Fruit fly (Drosophila melanogaster) whole organism, embryonic: ENCODE results near the gene ZnT77C.

Source experiments
- Abd-B ChIP-seq: fragments of 200-800 bp; sonication (Bioruptor generic); optimal IDR thresholded peaks from 2 replicates; lab custom pipeline; 2018; ENCODE audit warnings: missing biosample characterization, mild to moderate bottlenecking, missing genetic modification characterization, moderate library complexity
- BtbVII ChIP-seq: fragments of 200-800 bp; sonication (Bioruptor generic); optimal IDR thresholded peaks from 3 replicates; lab custom pipeline; 2017; ENCODE audit warnings: missing biosample characterization, mild to moderate bottlenecking, missing genetic modification characterization
- CG10274 ChIP-seq: fragments of 200-800 bp; sonication (Bioruptor generic); optimal IDR thresholded peaks from 3 replicates; lab custom pipeline; 2017; ENCODE audit warnings: missing biosample characterization, mild to moderate bottlenecking, missing genetic modification characterization
- CG10321 ChIP-seq: fragments of 200-800 bp; sonication (Bioruptor generic); IDR thresholded peaks from 2 replicates; pipeline ENCODE4 v1.3.6; 2022; ENCODE audit warnings: missing biosample characterization, missing genetic modification characterization
- CG10366 ChIP-seq: fragments of 200-800 bp; sonication (Bioruptor generic); IDR thresholded peaks from 2 replicates; pipeline ENCODE4 v1.3.6; 2022; ENCODE audit warnings: missing biosample characterization, missing genetic modification characterization
- CG10462 ChIP-seq: fragments of 200-800 bp; sonication (Bioruptor generic); optimal IDR thresholded peaks from 2 replicates; lab custom pipeline; 2016; ENCODE audit warnings: missing biosample characterization, missing genetic modification characterization
- CG11247 ChIP-seq: fragments of 200-800 bp; sonication (Bioruptor generic); IDR thresholded peaks from 2 replicates; pipeline ENCODE4 v1.3.6; 2022; ENCODE audit warnings: missing biosample characterization, missing genetic modification characterization
- CG11695 ChIP-seq: fragments of 200-800 bp; sonication (Bioruptor generic); IDR thresholded peaks from 3 replicates; pipeline ENCODE4 v1.3.6; 2022; ENCODE audit warnings: missing biosample characterization, missing genetic modification characterization
- CG12236 ChIP-seq: fragments of 200-800 bp; sonication (Bioruptor generic); optimal IDR thresholded peaks from 2 replicates; lab custom pipeline; 2016; ENCODE audit warnings: missing biosample characterization, missing genetic modification characterization
- CG12769 ChIP-seq: fragments of 200-800 bp; sonication (Bioruptor generic); optimal IDR thresholded peaks from 2 replicates; lab custom pipeline; 2019; ENCODE audit warnings: missing biosample characterization, mild to moderate bottlenecking, missing genetic modification characterization, moderate library complexity
- CG13894 ChIP-seq: fragments of 200-800 bp; sonication (Bioruptor generic); optimal IDR thresholded peaks from 3 replicates; lab custom pipeline; 2018; ENCODE audit warnings: missing biosample characterization, mild to moderate bottlenecking, missing genetic modification characterization, moderate library complexity
- CG17385 ChIP-seq: fragments of 200-800 bp; sonication (Bioruptor generic); optimal IDR thresholded peaks from 3 replicates; lab custom pipeline; 2018; ENCODE audit warnings: missing biosample characterization, mild to moderate bottlenecking, missing genetic modification characterization
- CG17612 ChIP-seq: fragments of 200-800 bp; sonication (Bioruptor generic); IDR thresholded peaks from 2 replicates; pipeline ENCODE4 v1.3.6; 2022; ENCODE audit warnings: missing biosample characterization, missing genetic modification characterization
- CG18011 ChIP-seq: fragments of 200-800 bp; sonication (Bioruptor generic); optimal IDR thresholded peaks from 2 replicates; lab custom pipeline; 2017; ENCODE audit warnings: missing biosample characterization, missing genetic modification characterization, mild to moderate bottlenecking, moderate library complexity, missing genotype
- CG18599 ChIP-seq: fragments of 200-800 bp; sonication (Bioruptor generic); optimal IDR thresholded peaks from 3 replicates; lab custom pipeline; 2017; ENCODE audit warnings: missing biosample characterization, missing genetic modification characterization, mild to moderate bottlenecking, moderate library complexity, missing genetic modification reagents
- CG2116 ChIP-seq: fragments of 200-800 bp; sonication (Bioruptor generic); optimal IDR thresholded peaks from 3 replicates; lab custom pipeline; 2018; ENCODE audit warnings: missing biosample characterization, mild to moderate bottlenecking, missing genetic modification characterization
- CG2129 ChIP-seq: fragments of 200-800 bp; sonication (Bioruptor generic); IDR thresholded peaks from 2 replicates; pipeline ENCODE4 v1.3.6; 2022; ENCODE audit warnings: missing biosample characterization, missing genetic modification characterization; ENCODE audit not compliant: partially characterized antibody
- CG3995 ChIP-seq: fragments of 200-800 bp; sonication (Bioruptor generic); optimal IDR thresholded peaks from 3 replicates; lab custom pipeline; 2016; ENCODE audit warnings: missing biosample characterization, missing genetic modification characterization
- CG4282 ChIP-seq: fragments of 200-800 bp; sonication (Bioruptor generic); optimal IDR thresholded peaks from 2 replicates; lab custom pipeline; 2016; ENCODE audit warnings: missing biosample characterization, missing genetic modification characterization
- CG8478 ChIP-seq: fragments of >200 bp; optimal IDR thresholded peaks from 2 replicates; lab custom pipeline; 2018
- CG8944 ChIP-seq: fragments of 200-800 bp; sonication (Bioruptor generic); optimal IDR thresholded peaks from 3 replicates; lab custom pipeline; 2016; ENCODE audit warnings: missing biosample characterization, missing genetic modification characterization
- CG9609 ChIP-seq: fragments of 200-800 bp; sonication (Bioruptor generic); optimal IDR thresholded peaks from 3 replicates; lab custom pipeline; 2016; ENCODE audit warnings: missing biosample characterization, missing genetic modification characterization
- Chrac-16 ChIP-seq: fragments of 200-800 bp; sonication (Bioruptor generic); optimal IDR thresholded peaks from 3 replicates; lab custom pipeline; 2016; ENCODE audit warnings: missing biosample characterization, missing genetic modification characterization
- D19A ChIP-seq: fragments of 200-800 bp; optimal IDR thresholded peaks from 3 replicates; lab custom pipeline; 2019; ENCODE audit warnings: missing biosample characterization, mild to moderate bottlenecking, missing genetic modification characterization, moderate library complexity
- Doc2 ChIP-seq: fragments of 200-800 bp; sonication (Bioruptor generic); IDR thresholded peaks from 2 replicates; pipeline ENCODE4 v1.3.6; 2022; ENCODE audit warnings: missing biosample characterization, missing genetic modification characterization
- ERR ChIP-seq: fragments of 200-800 bp; sonication (Bioruptor generic); optimal IDR thresholded peaks from 2 replicates; lab custom pipeline; 2016; ENCODE audit warnings: missing biosample characterization, missing genetic modification characterization
- HLH3B ChIP-seq: fragments of 200-800 bp; sonication (Bioruptor generic); IDR thresholded peaks from 2 replicates; pipeline ENCODE4 v1.3.6; 2022; ENCODE audit warnings: missing biosample characterization, missing genetic modification characterization
- Hey ChIP-seq: fragments of 200-800 bp; sonication (Bioruptor generic); optimal IDR thresholded peaks from 3 replicates; lab custom pipeline; 2018; ENCODE audit warnings: missing biosample characterization, mild to moderate bottlenecking, missing genetic modification characterization
- Meics ChIP-seq: fragments of 200-800 bp; sonication (Bioruptor generic); optimal IDR thresholded peaks from 2 replicates; lab custom pipeline; 2017; ENCODE audit warnings: missing biosample characterization, mild to moderate bottlenecking, missing genetic modification characterization
- Mes4 ChIP-seq: fragments of 200-800 bp; sonication (Bioruptor generic); optimal IDR thresholded peaks from 2 replicates; lab custom pipeline; 2016; ENCODE audit warnings: missing biosample characterization, missing genetic modification characterization
- PHDP ChIP-seq: fragments of 200-800 bp; sonication (Bioruptor generic); optimal IDR thresholded peaks from 3 replicates; lab custom pipeline; 2018; ENCODE audit warnings: missing biosample characterization, mild to moderate bottlenecking, missing genetic modification characterization, moderate library complexity
- Scr ChIP-seq: fragments of 200-800 bp; sonication (Bioruptor generic); IDR thresholded peaks from 2 replicates; pipeline ENCODE4 v1.3.6; 2022; ENCODE audit warnings: missing biosample characterization, missing genetic modification characterization; ENCODE audit not compliant: partially characterized antibody
- Sox102F ChIP-seq: fragments of 200-800 bp; sonication (Bioruptor generic); optimal IDR thresholded peaks from 2 replicates; lab custom pipeline; 2018; ENCODE audit warnings: missing biosample characterization, mild to moderate bottlenecking, missing genetic modification characterization, moderate library complexity
- Sry-δ ChIP-seq: fragments of 200-800 bp; sonication (Bioruptor generic); optimal IDR thresholded peaks from 2 replicates; lab custom pipeline; 2016; ENCODE audit warnings: missing biosample characterization, missing genetic modification characterization
- Xbp1 ChIP-seq: fragments of 200-800 bp; sonication (Bioruptor generic); optimal IDR thresholded peaks from 3 replicates; lab custom pipeline; 2016; ENCODE audit warnings: missing biosample characterization, mild to moderate bottlenecking, missing genetic modification characterization
- bbx ChIP-seq: fragments of 200-800 bp; sonication (Bioruptor generic); IDR thresholded peaks from 2 replicates; pipeline ENCODE4 v1.3.6; 2022; ENCODE audit warnings: missing biosample characterization, missing genetic modification characterization; ENCODE audit not compliant: partially characterized antibody
- bsh ChIP-seq, 2 experiments: fragments of 200-800 bp; sonication (Bioruptor generic); optimal IDR thresholded peaks; 2 replicates each; lab custom pipeline; 2017 to 2018; ENCODE audit warnings: mild to moderate bottlenecking in 2 of 2, missing biosample characterization in 2 of 2, missing genetic modification characterization in 2 of 2, moderate library complexity in 1 of 2
- cg ChIP-seq: fragments of 200-800 bp; sonication (Bioruptor generic); optimal IDR thresholded peaks from 3 replicates; lab custom pipeline; 2019; ENCODE audit warnings: missing biosample characterization, mild to moderate bottlenecking, missing genetic modification characterization, moderate library complexity
- danr ChIP-seq: fragments of 200-800 bp; sonication (Bioruptor generic); IDR thresholded peaks from 2 replicates; pipeline ENCODE4 v1.3.6; 2022; ENCODE audit warnings: missing biosample characterization, missing genetic modification characterization
- dpn ChIP-seq, 2 experiments: fragments of 200-800 bp; sonication (Bioruptor generic); optimal IDR thresholded peaks; 3 replicates each; lab custom pipeline; 2016; ENCODE audit warnings: missing biosample characterization in 2 of 2, missing genetic modification characterization in 2 of 2
- gt ChIP-seq: fragments of 200-800 bp; sonication (Bioruptor generic); IDR thresholded peaks from 2 replicates; pipeline ENCODE4 v1.3.6; 2022; ENCODE audit warnings: missing biosample characterization, missing genetic modification characterization
- odd ChIP-seq: fragments of 200-800 bp; sonication (Bioruptor generic); optimal IDR thresholded peaks from 2 replicates; lab custom pipeline; 2017; ENCODE audit warnings: missing biosample characterization, mild to moderate bottlenecking, missing genetic modification characterization
- pros ChIP-seq: fragments of 200-800 bp; sonication (Bioruptor generic); optimal IDR thresholded peaks from 3 replicates; lab custom pipeline; 2019; ENCODE audit warnings: missing biosample characterization, mild to moderate bottlenecking, missing genetic modification characterization, moderate library complexity
- sc ChIP-seq, 3 experiments: fragments of >200 bp in 2 of 3; fragments of 200-800 bp in 1 of 3; sonication (Bioruptor generic) in 1 of 3; optimal IDR thresholded peaks; 2 replicates in 2 of 3; 3 replicates in 1 of 3; lab custom pipeline; 2017; ENCODE audit warnings: mild to moderate bottlenecking in 1 of 3, missing biosample characterization in 1 of 3, missing genetic modification characterization in 1 of 3, missing genetic modification reagents in 1 of 3
- stwl ChIP-seq: fragments of 200-800 bp; sonication (Bioruptor generic); optimal IDR thresholded peaks from 3 replicates; lab custom pipeline; 2018; ENCODE audit warnings: missing biosample characterization, mild to moderate bottlenecking, missing genetic modification characterization, moderate library complexity
- tx ChIP-seq: fragments of 200-800 bp; sonication (Bioruptor generic); optimal IDR thresholded peaks from 2 replicates; lab custom pipeline; 2016; ENCODE audit warnings: missing biosample characterization, missing genetic modification characterization
- unpg ChIP-seq: fragments of 200-800 bp; sonication (Bioruptor generic); optimal IDR thresholded peaks from 3 replicates; lab custom pipeline; 2018; ENCODE audit warnings: missing biosample characterization, mild to moderate bottlenecking, missing genetic modification characterization, moderate library complexity
- usp ChIP-seq: fragments of >200 bp; optimal IDR thresholded peaks from 2 replicates; lab custom pipeline; 2017; ENCODE audit warnings: missing biosample characterization, missing genetic modification characterization

ZnT77C gene

DNA sequence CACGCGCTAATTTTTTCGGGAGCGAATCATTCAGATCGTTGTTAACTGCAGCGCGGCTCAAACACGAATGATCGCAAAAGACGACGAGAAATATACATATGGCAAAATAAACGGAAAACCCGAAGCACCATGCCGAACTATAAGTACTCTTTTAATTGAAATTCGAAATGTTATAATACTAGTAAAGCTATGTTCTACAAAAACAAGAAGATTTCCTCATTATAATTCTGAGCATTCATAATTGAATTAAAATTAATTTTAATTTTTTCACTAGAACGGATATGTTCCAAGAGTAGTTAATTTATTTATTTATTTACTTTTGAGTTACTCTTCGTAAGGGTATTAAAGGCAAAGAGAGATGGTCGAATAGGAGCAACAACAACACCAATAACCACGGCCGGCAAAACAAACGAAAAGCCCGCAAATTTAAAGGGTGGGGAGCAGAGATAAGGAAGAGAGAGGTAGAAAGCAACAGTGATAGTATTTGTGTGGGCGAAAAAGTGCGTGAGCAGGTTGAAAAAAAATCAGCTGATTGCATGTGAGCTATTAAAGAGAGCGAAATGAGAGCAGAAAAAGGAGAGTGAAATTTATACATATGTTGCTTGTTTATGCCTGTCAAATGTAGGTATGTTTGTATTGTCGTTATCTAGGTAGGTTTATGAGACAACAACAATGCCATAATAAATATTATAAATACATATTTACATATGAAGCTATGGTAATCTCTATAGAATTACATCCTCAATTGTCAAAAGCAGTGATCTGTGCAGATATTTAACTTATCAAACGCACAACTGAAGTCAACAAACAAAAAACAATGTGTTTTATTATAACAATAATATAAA lies 1.1 kb downstream of the ZnT77C start:
- TF ChIP-seq unpg = peak; percentile 83
- peak; percentile 46 for TF ChIP-seq Abd-B
- peak; percentile 32 to 57 for TF ChIP-seq bsh (GFP tag; optimal IDR thresholded peaks at IDR 0.05; lab: Kevin White, UChicago)
- TF ChIP-seq pros = no peak
- TF ChIP-seq CG2116 (GFP tag; lab: Kevin White, UChicago) = peak; percentile 15
- peak; percentile 70 for TF ChIP-seq Chrac-16 (GFP tag; lab: Kevin White, UChicago)
- peak; percentile 13 for TF ChIP-seq CG8944 (GFP tag; lab: Kevin White, UChicago)
- no peak for TF ChIP-seq CG4282
- TF ChIP-seq bbx (GFP tag; lab: Robert Waterston, UW) = no peak
- TF ChIP-seq cg = peak; percentile 29
- TF ChIP-seq gt = no peak
- peak; percentile 10 for TF ChIP-seq CG18011
- TF ChIP-seq Sox102F (GFP tag; lab: Kevin White, UChicago) = peak; percentile 83
- no peak for TF ChIP-seq CG10462 (GFP tag; lab: Kevin White, UChicago)
- peak; percentile 68; the same call in 1 of the 2 replicates for TF ChIP-seq danr
- peak; percentile 84 for TF ChIP-seq CG18599 (GFP tag; lab: Kevin White, UChicago)
- no peak for TF ChIP-seq CG12236 (GFP tag; lab: Kevin White, UChicago)
- TF ChIP-seq sc (optimal IDR thresholded peaks at IDR 0.05; lab: Kevin White, UChicago) = no peak
- TF ChIP-seq sc (GFP tag; optimal IDR thresholded peaks at IDR 0.05; lab: Kevin White, UChicago) = no peak
- TF ChIP-seq CG17385 = peak; percentile 75
- peak; percentile 43 for TF ChIP-seq CG10274 (GFP tag; lab: Kevin White, UChicago)
- TF ChIP-seq tx = no peak
- TF ChIP-seq CG2129 (GFP tag; lab: Robert Waterston, UW) = no peak
- peak; percentile 2 to 58 for TF ChIP-seq dpn (GFP tag; optimal IDR thresholded peaks at IDR 0.05; lab: Kevin White, UChicago)
- no peak; the same call in 1 of the 2 replicates for TF ChIP-seq CG11247 (GFP tag; lab: Robert Waterston, UW)
- peak; percentile 80 for TF ChIP-seq Meics
- TF ChIP-seq HLH3B = peak; percentile 81
- TF ChIP-seq Mes4 (GFP tag; lab: Kevin White, UChicago) = no peak
- TF ChIP-seq odd = peak; percentile 27
- TF ChIP-seq CG12769 (tag; lab: Kevin White, UChicago) = peak; percentile 29
- TF ChIP-seq Sry-δ (GFP tag; lab: Kevin White, UChicago) = no peak
- peak; percentile 85 for TF ChIP-seq PHDP
- no peak for TF ChIP-seq Doc2
- TF ChIP-seq Hey (tag; lab: Kevin White, UChicago) = no peak
- no peak for TF ChIP-seq CG17612 (GFP tag; lab: Robert Waterston, UW)
- TF ChIP-seq D19A (tag; lab: Kevin White, UChicago) = peak; percentile 99
- TF ChIP-seq CG9609 (GFP tag; lab: Kevin White, UChicago) = peak; percentile 19
- peak; percentile 38 for TF ChIP-seq CG3995
- no peak for TF ChIP-seq usp
- no peak for TF ChIP-seq stwl (tag; lab: Kevin White, UChicago)
- TF ChIP-seq CG11695 = peak; percentile 89
- TF ChIP-seq CG13894 (tag; lab: Kevin White, UChicago) = no peak
- peak; percentile 67 for TF ChIP-seq Xbp1 (GFP tag; lab: Kevin White, UChicago)
- TF ChIP-seq CG8478 (lab: Kevin White, UChicago) = no peak
- TF ChIP-seq CG10321 (GFP tag; lab: Robert Waterston, UW) = peak; percentile 37; the same call in 1 of the 2 replicates
- no peak for TF ChIP-seq Scr (GFP tag; lab: Robert Waterston, UW)
- no peak for TF ChIP-seq ERR
- peak; percentile 48 for TF ChIP-seq BtbVII (GFP tag; lab: Kevin White, UChicago)
- peak; percentile 77 for TF ChIP-seq CG10366 (GFP tag; lab: Robert Waterston, UW)
